Worm (Caenorhabditis elegans) whole organism, L4/young adult: Measurements from ENCODE around the gene Y39A3B.8.

Source experiments
- W03F9.2 ChIP-seq: fragments of 150-350 bp; optimal IDR thresholded peaks from 2 replicates; lab custom pipeline; 2014; ENCODE audit warnings: missing biosample characterization, missing genetic modification characterization
- dao-5 ChIP-seq: sonication (generic microtip); optimal IDR thresholded peaks from 2 replicates; lab custom pipeline; 2016; ENCODE audit warnings: missing genotype, missing genetic modification characterization, moderate library complexity, missing compliant biosample characterization
- him-1 ChIP-seq: sonication (generic microtip); optimal IDR thresholded peaks from 2 replicates; lab custom pipeline; 2016; ENCODE audit warnings: missing genotype, missing genetic modification reagents, missing genetic modification characterization, missing compliant biosample characterization

The Y39A3B.8 gene

ce11 chrIII:2013156-2013854 is 25.5 kb downstream of the Y39A3B.8 start:
- TF ChIP-seq him-1 (tag; lab: Kevin White, UChicago) (no peak), dao-5 (tag; lab: Kevin White, UChicago) (no peak), W03F9.2 (no peak)

DNA sequence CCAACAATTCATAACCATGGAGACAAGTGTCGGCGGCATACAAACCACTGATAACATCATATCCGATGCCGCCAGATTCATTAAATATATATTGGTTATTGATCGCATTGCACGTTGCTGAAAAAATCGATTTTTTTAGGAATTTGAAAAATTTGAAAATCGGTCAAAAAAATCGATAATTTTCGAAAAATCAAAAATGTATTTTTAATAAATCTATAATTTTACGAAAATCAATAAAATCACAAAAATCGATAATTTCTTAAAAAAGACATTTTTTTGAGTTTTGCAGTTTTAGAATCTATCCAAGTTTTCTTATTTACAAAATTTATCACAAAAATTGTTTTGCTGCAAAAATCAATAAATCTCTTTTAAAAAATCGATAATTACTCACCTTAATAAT is 27.7 kb downstream of the Y39A3B.8 start:
- TF ChIP-seq him-1 (tag; lab: Kevin White, UChicago) (no peak), W03F9.2 (no peak), dao-5 (tag; lab: Kevin White, UChicago) (no peak)

ce11 chrIII:2021495-2021894 is 33.7 kb downstream of the Y39A3B.8 start, which contains the start of gene ckr-2:
TSS of gene ckr-2 (minus strand) at chrIII:2021595.
- TF ChIP-seq W03F9.2 (no peak), him-1 (tag; lab: Kevin White, UChicago) (no peak), dao-5 (tag; lab: Kevin White, UChicago) (no peak)

DNA sequence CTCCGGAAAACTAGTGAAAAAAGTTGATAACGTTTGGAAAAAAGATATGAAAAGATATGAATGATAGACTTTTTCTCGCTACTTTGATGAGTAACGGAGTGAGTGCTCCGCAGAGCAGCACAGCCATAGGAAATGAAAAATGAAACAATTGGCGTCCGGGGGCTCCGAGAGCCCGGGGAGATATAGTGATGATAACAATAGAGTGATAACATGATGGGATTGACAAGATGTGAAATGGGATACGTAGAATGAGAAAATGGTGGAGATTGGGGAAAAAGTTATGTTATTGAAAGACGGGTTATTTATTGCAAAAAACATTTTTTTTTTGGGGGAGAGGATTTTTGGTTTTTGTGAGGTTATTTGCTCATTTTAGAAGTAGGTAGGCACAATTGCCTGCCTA is 39.7 kb downstream of the Y39A3B.8 start:
- TF ChIP-seq him-1 (tag; lab: Kevin White, UChicago) (no peak), W03F9.2 (no peak), dao-5 (tag; lab: Kevin White, UChicago) (no peak)

ce11 chrIII:2030776-2031565 is 43.2 kb downstream of the Y39A3B.8 start:
- TF ChIP-seq W03F9.2 (no peak), him-1 (tag; lab: Kevin White, UChicago) (no peak), dao-5 (tag; lab: Kevin White, UChicago) (no peak)

DNA sequence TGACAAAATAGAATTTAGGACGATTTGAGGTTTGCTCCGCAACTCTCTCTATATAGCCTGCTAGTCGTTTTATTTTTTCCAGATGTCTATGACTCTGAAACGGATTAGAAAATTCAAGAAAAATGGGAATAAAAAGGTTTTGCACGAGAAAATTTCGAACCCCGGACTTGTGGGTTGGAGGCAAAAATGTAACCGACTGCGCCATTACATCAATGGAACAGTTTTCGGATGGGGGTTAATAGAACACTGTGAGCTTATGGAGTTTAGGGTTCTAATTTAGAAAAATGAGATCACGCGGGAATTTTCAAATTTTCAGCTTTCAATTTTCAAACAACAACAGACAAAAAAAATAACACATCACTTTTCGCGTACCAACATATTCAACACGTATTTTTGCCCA is 44.0 kb downstream of the Y39A3B.8 start:
- no peak for TF ChIP-seq him-1 (tag; lab: Kevin White, UChicago)

- TF ChIP-seq dao-5 (tag; lab: Kevin White, UChicago) (no peak), him-1 (tag; lab: Kevin White, UChicago) (no peak), W03F9.2 (no peak)
Observed at ce11 chrIII:2032327-2033093, 44.7 kb downstream of the Y39A3B.8 start.
